Worm (Caenorhabditis elegans): ENCODE results near the gene inos-1.
A peak's percentile ranks its signal among the peaks of the same experiment; 100 is the strongest.

Gene inos-1

ce11 chrII:11749490-11750172 lies 49.5 kb upstream of the inos-1 start (continued):
- TF ChIP-seq T26A8.4 (GFP tag; IDR thresholded peaks at IDR 0.05): peak; percentile 71
- TF ChIP-seq lin-13 (GFP tag; optimal IDR thresholded peaks at IDR 0.05): peak; percentile 51
- TF ChIP-seq sdz-12 (GFP tag; optimal IDR thresholded peaks at IDR 0.05): no peak
- peak; percentile 90 for TF ChIP-seq mep-1 (tag; optimal IDR thresholded peaks at IDR 0.05)
- peak; percentile 58 for TF ChIP-seq lir-3 (tag; optimal IDR thresholded peaks at IDR 0.05)
- TF ChIP-seq madf-9 (GFP tag; conservative IDR thresholded peaks at IDR 0.05): peak; percentile 73; the same call in 1 of the 2 replicates
- TF ChIP-seq daf-16 (GFP tag; optimal IDR thresholded peaks at IDR 0.05): peak in 1 of 2 experiments; percentile 76
- TF ChIP-seq daf-16 (tag; optimal IDR thresholded peaks at IDR 0.05): peak; percentile 58
- TF ChIP-seq arid-1 (GFP tag; conservative IDR thresholded peaks at IDR 0.05): peak; percentile 41; the same call in 1 of the 2 replicates
- TF ChIP-seq gei-8 (GFP tag; optimal IDR thresholded peaks at IDR 0.05): peak; percentile 69
- no peak for TF ChIP-seq Y5F2A.4 (GFP tag; optimal IDR thresholded peaks at IDR 0.05)

- TF ChIP-seq mep-1 (tag; optimal IDR thresholded peaks at IDR 0.05): peak; percentile 20
- no peak for TF ChIP-seq aha-1 (tag)
- no peak for TF ChIP-seq F37D6.2 (tag; optimal IDR thresholded peaks at IDR 0.05)
- TF ChIP-seq nhr-77 (tag; optimal IDR thresholded peaks at IDR 0.05): no peak
- no peak for TF ChIP-seq dmd-6 (GFP tag; IDR thresholded peaks at IDR 0.05)
- peak; percentile 22 for TF ChIP-seq dve-1 (tag; optimal IDR thresholded peaks at IDR 0.05; ENCODE audit: insufficient read depth)
- no peak for TF ChIP-seq ceh-82 (tag; optimal IDR thresholded peaks at IDR 0.05)
- TF ChIP-seq jun-1 (tag; optimal IDR thresholded peaks at IDR 0.05): no peak
- TF ChIP-seq unc-62 (GFP tag; optimal IDR thresholded peaks at IDR 0.05 in 1 of 2): no peak
- TF ChIP-seq unc-62 (tag; optimal IDR thresholded peaks at IDR 0.05): no peak
- peak; percentile 2 for TF ChIP-seq ceh-28 (tag; optimal IDR thresholded peaks at IDR 0.05)
- no peak for TF ChIP-seq lin-15B (tag; optimal IDR thresholded peaks at IDR 0.05)
- no peak for TF ChIP-seq T26A8.4 (GFP tag; IDR thresholded peaks at IDR 0.05)
- no peak for TF ChIP-seq daf-19 (GFP tag; conservative IDR thresholded peaks at IDR 0.05)
- no peak for TF ChIP-seq nhr-25 (tag; optimal IDR thresholded peaks at IDR 0.05; ENCODE audit: borderline replicate concordance, insufficient read depth)
- TF ChIP-seq egl-43 (GFP tag; IDR thresholded peaks at IDR 0.05): no peak
- no peak for TF ChIP-seq nhr-6 (tag; optimal IDR thresholded peaks at IDR 0.05)
- no peak for TF ChIP-seq T20F7.1 (GFP tag; optimal IDR thresholded peaks at IDR 0.05)
- 0 out of 2 replicates have a peak, but pooled peaks have one; percentile 23 for TF ChIP-seq pha-4 (GFP tag; IDR thresholded peaks at IDR 0.05)
- no peak for TF ChIP-seq pha-4 (tag; optimal IDR thresholded peaks at IDR 0.05)
- TF ChIP-seq php-3 (GFP tag; IDR thresholded peaks at IDR 0.05): no peak
- no peak for TF ChIP-seq ces-1 (GFP tag; optimal IDR thresholded peaks at IDR 0.05)
- no peak for TF ChIP-seq D1046.2 (GFP tag; IDR thresholded peaks at IDR 0.05)
- TF ChIP-seq lin-1 (GFP tag; IDR thresholded peaks at IDR 0.05): no peak
- TF ChIP-seq nhr-42 (GFP tag; IDR thresholded peaks at IDR 0.05): no peak
- no peak for TF ChIP-seq unc-39 (tag; optimal IDR thresholded peaks at IDR 0.05)
- TF ChIP-seq hlh-30 (tag; optimal IDR thresholded peaks at IDR 0.05; ENCODE audit: insufficient read depth): no peak
- TF ChIP-seq nhr-28 (tag; optimal IDR thresholded peaks at IDR 0.05): no peak
- TF ChIP-seq ZK337.2 (GFP tag; IDR thresholded peaks at IDR 0.05): no peak
- no peak for TF ChIP-seq nhr-111 (GFP tag; optimal IDR thresholded peaks at IDR 0.05)
- no peak for TF ChIP-seq lir-3 (tag; optimal IDR thresholded peaks at IDR 0.05)
Observed at ce11 chrII:11748494-11748893, 48.4 kb upstream of the inos-1 start, which contains the start of the genes F44E5.17 and gpb-1. TSS of gene F44E5.17 (minus strand) at chrII:11748594. TSS of gene gpb-1 (minus strand) at chrII:11748611.

DNA sequence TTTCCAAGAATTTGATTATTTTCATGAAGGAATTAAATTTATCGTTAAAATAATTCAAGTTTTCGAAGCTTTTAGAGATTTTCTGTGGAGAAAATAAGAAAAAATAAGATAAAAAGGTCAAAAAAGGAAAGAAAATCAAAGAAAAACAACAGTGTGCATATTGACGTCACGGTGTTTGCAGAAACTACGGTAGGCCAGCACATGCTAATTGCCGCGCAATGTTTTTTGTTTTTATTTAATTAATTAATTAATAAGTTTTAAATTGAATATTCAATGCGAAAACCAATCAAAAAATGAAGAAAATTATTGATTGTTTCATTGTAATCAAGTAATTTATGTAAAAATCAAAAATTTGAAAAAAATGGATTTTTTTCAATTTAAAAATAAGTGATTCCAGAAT lies 47.8 kb upstream of the inos-1 start:
- peak; percentile 15 for TF ChIP-seq mes-2 (tag; optimal IDR thresholded peaks at IDR 0.05; ENCODE audit: poor library complexity, severe bottlenecking)
- TF ChIP-seq lsy-2 (tag; optimal IDR thresholded peaks at IDR 0.05): peak; percentile 24 to 95
- no peak for TF ChIP-seq R02D3.7 (tag; optimal IDR thresholded peaks at IDR 0.05)
- 0 out of 2 replicates have a peak, but pooled peaks have one; percentile 9 for TF ChIP-seq lin-38 (GFP tag; IDR thresholded peaks at IDR 0.05)
- TF ChIP-seq F10B5.3 (tag; optimal IDR thresholded peaks at IDR 0.05): no peak
- TF ChIP-seq Y75B8A.6 (GFP tag; IDR thresholded peaks at IDR 0.05): no peak
- TF ChIP-seq dpl-1 (GFP tag; optimal IDR thresholded peaks at IDR 0.05): no peak
- no peak for TF ChIP-seq F49E8.2 (tag; optimal IDR thresholded peaks at IDR 0.05; ENCODE audit: borderline replicate concordance)
- no peak for TF ChIP-seq lin-15B (tag; optimal IDR thresholded peaks at IDR 0.05)
- TF ChIP-seq aly-2 (tag; optimal IDR thresholded peaks at IDR 0.05): no peak
- TF ChIP-seq nhr-102 (tag; optimal IDR thresholded peaks at IDR 0.05): no peak
- no peak for TF ChIP-seq jun-1 (tag; optimal IDR thresholded peaks at IDR 0.05)
- TF ChIP-seq ces-1 (GFP tag; optimal IDR thresholded peaks at IDR 0.05): no peak
- no peak for TF ChIP-seq snpc-4 (tag; optimal IDR thresholded peaks at IDR 0.05)

Measured in whole organism, L4 larva.